Fruit fly (Drosophila melanogaster) whole organism, embryonic: ENCODE results near the gene CG5382.

Experiments used
- Atf3 ChIP-seq: fragments of 200-800 bp; sonication (Bioruptor generic); optimal IDR thresholded peaks from 3 replicates; lab custom pipeline; 2016; ENCODE audit warnings: missing biosample characterization, missing genetic modification characterization
- BEAF-32 ChIP-seq: fragments of 200-800 bp; sonication (Bioruptor generic); optimal IDR thresholded peaks from 3 replicates; lab custom pipeline; 2017; ENCODE audit warnings: missing biosample characterization, missing genetic modification characterization, mild to moderate bottlenecking, moderate library complexity, missing genetic modification reagents
- CG1024 ChIP-seq: fragments of 200-800 bp; sonication (Bioruptor generic); IDR thresholded peaks from 2 replicates; pipeline ENCODE4 v1.3.6; 2022; ENCODE audit warnings: missing biosample characterization, missing genetic modification characterization
- CG10366 ChIP-seq: fragments of 200-800 bp; sonication (Bioruptor generic); IDR thresholded peaks from 2 replicates; pipeline ENCODE4 v1.3.6; 2022; ENCODE audit warnings: missing biosample characterization, missing genetic modification characterization
- CG10654 ChIP-seq: fragments of 200-800 bp; sonication (Bioruptor generic); optimal IDR thresholded peaks from 2 replicates; lab custom pipeline; 2016; ENCODE audit warnings: missing biosample characterization, missing genetic modification characterization
- CG15269 ChIP-seq: fragments of 200-800 bp; sonication (Bioruptor generic); optimal IDR thresholded peaks from 2 replicates; lab custom pipeline; 2018; ENCODE audit warnings: missing biosample characterization, mild to moderate bottlenecking, missing genetic modification characterization, moderate library complexity
- CG1529 ChIP-seq: fragments of 200-800 bp; sonication (Bioruptor generic); optimal IDR thresholded peaks from 3 replicates; lab custom pipeline; 2018; ENCODE audit warnings: missing biosample characterization, missing genetic modification characterization
- CG15479 ChIP-seq: fragments of 200-800 bp; sonication (Bioruptor generic); optimal IDR thresholded peaks from 3 replicates; lab custom pipeline; 2019; ENCODE audit warnings: missing biosample characterization, mild to moderate bottlenecking, missing genetic modification characterization, moderate library complexity
- CG15696 ChIP-seq: fragments of 200-800 bp; sonication (Bioruptor generic); optimal IDR thresholded peaks from 2 replicates; lab custom pipeline; 2019; ENCODE audit warnings: missing biosample characterization, mild to moderate bottlenecking, missing genetic modification characterization, moderate library complexity
- CG1602 ChIP-seq: fragments of 200-800 bp; sonication (Bioruptor generic); optimal IDR thresholded peaks from 3 replicates; lab custom pipeline; 2016; ENCODE audit warnings: missing biosample characterization, missing genetic modification characterization
- CG1603 ChIP-seq: fragments of 200-800 bp; sonication (Bioruptor generic); optimal IDR thresholded peaks from 2 replicates; lab custom pipeline; 2019; ENCODE audit warnings: missing biosample characterization, mild to moderate bottlenecking, missing genetic modification characterization, moderate library complexity
- CG17829 ChIP-seq: fragments of 200-800 bp; optimal IDR thresholded peaks from 2 replicates; lab custom pipeline; 2019; ENCODE audit warnings: missing biosample characterization, mild to moderate bottlenecking, missing genetic modification characterization, moderate library complexity
- CG18262 ChIP-seq: fragments of 200-800 bp; optimal IDR thresholded peaks from 3 replicates; lab custom pipeline; 2019; ENCODE audit warnings: missing biosample characterization, mild to moderate bottlenecking, missing genetic modification characterization, moderate library complexity
- CG2120 ChIP-seq: fragments of 200-800 bp; sonication (Bioruptor generic); optimal IDR thresholded peaks from 3 replicates; lab custom pipeline; 2016; ENCODE audit warnings: missing biosample characterization, missing genetic modification characterization
- CG30431 ChIP-seq: fragments of 200-800 bp; sonication (Bioruptor generic); optimal IDR thresholded peaks from 2 replicates; lab custom pipeline; 2017; ENCODE audit warnings: missing biosample characterization, missing genetic modification characterization
- CG3838 ChIP-seq: fragments of 200-800 bp; sonication (Bioruptor generic); optimal IDR thresholded peaks from 3 replicates; lab custom pipeline; 2016; ENCODE audit warnings: missing biosample characterization, missing genetic modification characterization
- CG4282 ChIP-seq: fragments of 200-800 bp; sonication (Bioruptor generic); optimal IDR thresholded peaks from 2 replicates; lab custom pipeline; 2016; ENCODE audit warnings: missing biosample characterization, missing genetic modification characterization
- CG4360 ChIP-seq: fragments of 200-800 bp; sonication (Bioruptor generic); IDR thresholded peaks from 2 replicates; pipeline ENCODE4 v1.3.6; 2022; ENCODE audit warnings: missing biosample characterization, missing genetic modification characterization
- CG43689 ChIP-seq: fragments of 200-800 bp; sonication (Bioruptor generic); IDR thresholded peaks from 2 replicates; pipeline ENCODE4 v1.3.6; 2022; ENCODE audit warnings: missing biosample characterization, missing genetic modification characterization
- CG4707 ChIP-seq: fragments of 200-800 bp; sonication (Bioruptor generic); optimal IDR thresholded peaks from 2 replicates; lab custom pipeline; 2018; ENCODE audit warnings: missing biosample characterization, mild to moderate bottlenecking, missing genetic modification characterization, moderate library complexity
- CG5953 ChIP-seq: fragments of 200-800 bp; sonication (Bioruptor generic); IDR thresholded peaks from 2 replicates; pipeline ENCODE4 v1.3.6; 2022; ENCODE audit warnings: missing biosample characterization, missing genetic modification characterization
- CG7271 ChIP-seq: fragments of 200-800 bp; sonication (Bioruptor generic); optimal IDR thresholded peaks from 2 replicates; lab custom pipeline; 2018; ENCODE audit warnings: missing biosample characterization, mild to moderate bottlenecking, missing genetic modification characterization, moderate library complexity
- CG7786 ChIP-seq: fragments of 200-800 bp; sonication (Bioruptor generic); optimal IDR thresholded peaks from 2 replicates; lab custom pipeline; 2016; ENCODE audit warnings: missing biosample characterization, missing genetic modification characterization
- CG8281 ChIP-seq: fragments of 200-800 bp; sonication (Bioruptor generic); optimal IDR thresholded peaks from 2 replicates; lab custom pipeline; 2018; ENCODE audit warnings: missing biosample characterization, mild to moderate bottlenecking, missing genetic modification characterization, moderate library complexity
- CG9727 ChIP-seq: fragments of 200-800 bp; sonication (Bioruptor generic); optimal IDR thresholded peaks from 3 replicates; lab custom pipeline; 2017; ENCODE audit warnings: missing biosample characterization, mild to moderate bottlenecking, missing genetic modification characterization
- CoRest ChIP-seq: fragments of 200-800 bp; sonication (Bioruptor generic); optimal IDR thresholded peaks from 3 replicates; lab custom pipeline; 2018; ENCODE audit warnings: missing biosample characterization, mild to moderate bottlenecking, missing genetic modification characterization, moderate library complexity
- Dad ChIP-seq: fragments of 200-800 bp; sonication (Bioruptor generic); optimal IDR thresholded peaks from 3 replicates; lab custom pipeline; 2016; ENCODE audit warnings: missing biosample characterization, missing genetic modification characterization
- Dek ChIP-seq: fragments of 200-800 bp; sonication (Bioruptor generic); optimal IDR thresholded peaks from 3 replicates; lab custom pipeline; 2019; ENCODE audit warnings: missing biosample characterization, mild to moderate bottlenecking, missing genetic modification characterization, moderate library complexity
- Mad ChIP-seq: fragments of 200-800 bp; sonication (Bioruptor generic); optimal IDR thresholded peaks from 2 replicates; lab custom pipeline; 2016; ENCODE audit warnings: missing biosample characterization, missing genetic modification characterization
- Myb ChIP-seq: fragments of 200-800 bp; sonication (Bioruptor generic); optimal IDR thresholded peaks from 2 replicates; lab custom pipeline; 2016; ENCODE audit warnings: missing biosample characterization, missing genetic modification characterization
- NK7.1 ChIP-seq: fragments of 200-800 bp; sonication (Bioruptor generic); optimal IDR thresholded peaks from 3 replicates; lab custom pipeline; 2016; ENCODE audit warnings: missing biosample characterization, missing genetic modification characterization
- Ptx1 ChIP-seq: fragments of 200-800 bp; sonication (Bioruptor generic); IDR thresholded peaks from 2 replicates; pipeline ENCODE4 v1.3.6; 2022; ENCODE audit warnings: missing biosample characterization, missing genetic modification characterization
- Rx ChIP-seq: fragments of 200-800 bp; sonication (Bioruptor generic); IDR thresholded peaks from 2 replicates; pipeline ENCODE4 v1.3.6; 2022; ENCODE audit warnings: missing biosample characterization, missing genetic modification characterization
- Vsx1 ChIP-seq: fragments of 200-800 bp; sonication (Bioruptor generic); optimal IDR thresholded peaks from 2 replicates; lab custom pipeline; 2017; ENCODE audit warnings: missing biosample characterization, mild to moderate bottlenecking, missing genetic modification characterization, missing genetic modification reagents
- az2 ChIP-seq: fragments of 200-800 bp; sonication (Bioruptor generic); optimal IDR thresholded peaks from 3 replicates; lab custom pipeline; 2016; ENCODE audit warnings: missing biosample characterization, missing genetic modification characterization
- bigmax ChIP-seq: fragments of 200-800 bp; sonication (Bioruptor generic); optimal IDR thresholded peaks from 2 replicates; lab custom pipeline; 2018; ENCODE audit warnings: missing biosample characterization, mild to moderate bottlenecking, missing genetic modification characterization
- br ChIP-seq: fragments of >200 bp; optimal IDR thresholded peaks from 2 replicates; lab custom pipeline; 2017
- chm ChIP-seq: fragments of 200-800 bp; sonication (Bioruptor generic); IDR thresholded peaks from 2 replicates; pipeline ENCODE4 v1.3.6; 2022; ENCODE audit warnings: missing biosample characterization, missing genetic modification characterization
- ci ChIP-seq: fragments of 200-800 bp; sonication (Bioruptor generic); IDR thresholded peaks from 3 replicates; pipeline ENCODE4 v1.3.6; 2022; ENCODE audit warnings: missing biosample characterization, missing genetic modification characterization
- dpn ChIP-seq, 2 experiments: fragments of 200-800 bp; sonication (Bioruptor generic); optimal IDR thresholded peaks; 3 replicates each; lab custom pipeline; 2016; ENCODE audit warnings: missing biosample characterization in 2 of 2, missing genetic modification characterization in 2 of 2
- ftz-f1 ChIP-seq: fragments of 200-800 bp; sonication (Bioruptor generic); optimal IDR thresholded peaks from 2 replicates; lab custom pipeline; 2016; ENCODE audit warnings: missing biosample characterization, missing genetic modification characterization
- klu ChIP-seq: fragments of 200-800 bp; sonication (Bioruptor generic); IDR thresholded peaks from 2 replicates; pipeline ENCODE4 v1.3.6; 2022; ENCODE audit warnings: missing biosample characterization, missing genetic modification characterization
- lbe ChIP-seq: fragments of 200-800 bp; sonication (Bioruptor generic); optimal IDR thresholded peaks from 2 replicates; lab custom pipeline; 2016; ENCODE audit warnings: missing biosample characterization, mild to moderate bottlenecking, missing genetic modification characterization
- pfk ChIP-seq: fragments of 200-800 bp; sonication (Bioruptor generic); optimal IDR thresholded peaks from 2 replicates; lab custom pipeline; 2018; ENCODE audit warnings: missing biosample characterization, mild to moderate bottlenecking, missing genetic modification characterization, moderate library complexity
- pita ChIP-seq: fragments of 200-800 bp; sonication (Bioruptor generic); optimal IDR thresholded peaks from 2 replicates; lab custom pipeline; 2017; ENCODE audit warnings: missing biosample characterization, mild to moderate bottlenecking, missing genetic modification characterization
- pros ChIP-seq: fragments of 200-800 bp; sonication (Bioruptor generic); optimal IDR thresholded peaks from 3 replicates; lab custom pipeline; 2019; ENCODE audit warnings: missing biosample characterization, mild to moderate bottlenecking, missing genetic modification characterization, moderate library complexity
- pum ChIP-seq: fragments of 200-800 bp; sonication (Bioruptor generic); optimal IDR thresholded peaks from 2 replicates; lab custom pipeline; 2016; ENCODE audit warnings: missing biosample characterization, missing genetic modification characterization
- sd ChIP-seq: fragments of 200-800 bp; sonication (Bioruptor generic); optimal IDR thresholded peaks from 3 replicates; lab custom pipeline; 2018; ENCODE audit warnings: missing biosample characterization, mild to moderate bottlenecking, missing genetic modification characterization, moderate library complexity
- shn ChIP-seq: fragments of 200-800 bp; sonication (Bioruptor generic); optimal IDR thresholded peaks from 3 replicates; lab custom pipeline; 2016; ENCODE audit warnings: missing biosample characterization, missing genetic modification characterization
- vfl ChIP-seq: fragments of 200-800 bp; sonication (Bioruptor generic); optimal IDR thresholded peaks from 2 replicates; lab custom pipeline; 2016; ENCODE audit warnings: missing biosample characterization, missing genetic modification characterization

The CG5382 gene

DNA sequence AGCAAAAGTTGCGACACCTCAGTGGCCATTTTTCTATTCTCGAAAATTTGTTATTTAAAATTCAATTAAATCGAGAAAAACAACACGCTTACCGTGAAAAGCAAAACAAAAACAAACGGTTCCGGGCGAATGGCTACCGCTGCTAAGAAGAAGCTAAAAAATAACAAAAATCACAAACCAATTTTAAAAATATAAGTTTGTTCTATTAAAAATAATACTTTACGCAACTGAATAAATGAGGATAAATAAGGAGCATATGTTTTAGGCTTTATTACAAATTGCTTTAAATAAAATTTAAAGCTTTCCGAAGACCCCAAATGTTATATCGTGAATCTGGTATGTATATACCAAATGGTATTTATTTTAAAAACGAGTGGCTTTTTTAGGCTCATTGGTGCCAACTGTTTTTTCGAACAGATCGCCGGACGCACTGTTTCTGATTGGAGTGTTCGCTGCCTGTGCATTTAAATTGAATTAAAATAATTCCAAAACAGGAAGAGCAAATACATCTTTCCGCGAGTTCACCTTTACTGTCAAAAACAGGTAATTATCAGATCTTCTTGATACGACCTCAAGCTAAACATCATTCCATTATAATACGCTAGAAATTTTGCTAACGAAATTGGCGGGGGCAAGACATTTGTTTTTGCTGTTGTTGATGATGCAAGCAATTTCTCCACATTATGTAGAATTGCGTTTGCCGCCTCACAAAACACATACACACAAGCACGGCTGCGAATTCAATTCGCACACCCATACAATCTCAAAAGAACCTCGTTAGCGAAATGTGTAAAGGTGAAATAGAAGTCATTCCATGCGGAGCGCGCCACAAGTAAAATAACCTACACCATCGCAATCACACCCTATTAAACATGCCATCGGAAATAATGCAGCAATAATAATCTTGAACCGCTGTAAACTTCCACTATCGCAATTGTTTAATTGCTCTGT, 1.6 kb upstream of the CG5382 start, which contains the start of the genes Polr3F and PyK (continued):
- TF ChIP-seq klu (GFP tag; lab: Robert Waterston, UW) (no peak), CG1603 (tag; lab: Kevin White, UChicago) (no peak), CG30431 (GFP tag; lab: Kevin White, UChicago) (no peak), CG1529 (GFP tag; lab: Kevin White, UChicago) (no peak), CG15269 (peak; percentile 52), Mad (GFP tag; lab: Kevin White, UChicago) (no peak), CG43689 (no peak), pfk (GFP tag; lab: Kevin White, UChicago) (no peak), BEAF-32 (GFP tag; lab: Kevin White, UChicago) (peak; percentile 50), pum (no peak), Vsx1 (GFP tag; lab: Kevin White, UChicago) (no peak), Dad (GFP tag; lab: Kevin White, UChicago) (peak; percentile 8), CG1602 (GFP tag; lab: Kevin White, UChicago) (no peak), CG15479 (GFP tag; lab: Kevin White, UChicago) (no peak), lbe (GFP tag; lab: Kevin White, UChicago) (peak; percentile 32), ftz-f1 (GFP tag; lab: Kevin White, UChicago) (no peak), vfl (GFP tag; lab: Kevin White, UChicago) (no peak), pita (GFP tag; lab: Kevin White, UChicago) (no peak), CG5953 (GFP tag; lab: Robert Waterston, UW) (no peak), CG3838 (GFP tag; lab: Kevin White, UChicago) (peak; percentile 26), dpn (GFP tag; optimal IDR thresholded peaks at IDR 0.05; lab: Kevin White, UChicago) (peak in 1 of 2 experiments; percentile 23), bigmax (GFP tag; lab: Kevin White, UChicago) (no peak), Myb (GFP tag; lab: Kevin White, UChicago) (peak; percentile 69), Atf3 (GFP tag; lab: Kevin White, UChicago) (no peak), CG9727 (GFP tag; lab: Kevin White, UChicago) (peak; percentile 41), CG4282 (GFP tag; lab: Kevin White, UChicago) (no peak), chm (GFP tag; lab: Robert Waterston, UW) (no peak), Dek (tag; lab: Kevin White, UChicago) (peak; percentile 3), br (lab: Kevin White, UChicago) (no peak), sd (tag; lab: Kevin White, UChicago) (no peak), CG4360 (GFP tag; lab: Robert Waterston, UW) (no peak), Ptx1 (no peak), CoRest (tag; lab: Kevin White, UChicago) (peak; percentile 52), az2 (no peak), ci (GFP tag; lab: Robert Waterston, UW) (peak; percentile 33; the same call in 1 of the 3 replicates), NK7.1 (GFP tag; lab: Kevin White, UChicago) (no peak), CG15696 (tag; lab: Kevin White, UChicago) (peak; percentile 13), CG8281 (tag; lab: Kevin White, UChicago) (no peak), CG7271 (tag; lab: Kevin White, UChicago) (no peak), CG17829 (tag; lab: Kevin White, UChicago) (peak; percentile 26), CG10366 (GFP tag; lab: Robert Waterston, UW) (no peak), CG1024 (no peak), shn (GFP tag; lab: Kevin White, UChicago) (no peak), pros (GFP tag; lab: Kevin White, UChicago) (no peak), CG2120 (GFP tag; lab: Kevin White, UChicago) (peak; percentile 52), CG7786 (no peak), Rx (GFP tag; lab: Robert Waterston, UW) (no peak), CG4707 (GFP tag; lab: Kevin White, UChicago) (no peak), CG18262 (tag; lab: Kevin White, UChicago) (peak; percentile 34), CG10654 (GFP tag; lab: Kevin White, UChicago) (peak; percentile 5)
